Fruit fly (Drosophila melanogaster): Measurements from ENCODE around the gene Ggt-1.
A peak's percentile ranks its signal among the peaks of the same experiment; 100 is the strongest.

Gene Ggt-1

dm6 chrX:18517415-18517814 is 5.1 kb upstream of the Ggt-1 start (continued):
- TF ChIP-seq CG12104 (GFP tag; optimal IDR thresholded peaks at IDR 0.05): no peak
- no peak for TF ChIP-seq CG15696 (tag; optimal IDR thresholded peaks at IDR 0.05)
- TF ChIP-seq Atf6 (GFP tag; IDR thresholded peaks at IDR 0.05): no peak
- TF ChIP-seq MTF-1 (GFP tag; optimal IDR thresholded peaks at IDR 0.05; ENCODE audit: borderline replicate concordance): peak; percentile 42
- TF ChIP-seq Kr (GFP tag; optimal IDR thresholded peaks at IDR 0.05): no peak
- TF ChIP-seq Abd-B (GFP tag; optimal IDR thresholded peaks at IDR 0.05): no peak
- no peak for TF ChIP-seq Dek (tag; optimal IDR thresholded peaks at IDR 0.05)
- TF ChIP-seq Med (GFP tag): peak; percentile 87
- no peak for TF ChIP-seq CG2129 (GFP tag; IDR thresholded peaks at IDR 0.05; ENCODE audit: partially characterized antibody)
- peak; percentile 6 for TF ChIP-seq CG14710 (tag; optimal IDR thresholded peaks at IDR 0.05)
- TF ChIP-seq CG11093 (GFP tag; IDR thresholded peaks at IDR 0.05): no peak
- peak; percentile 26 for TF ChIP-seq CG30403 (GFP tag; optimal IDR thresholded peaks at IDR 0.05)
- no peak for TF ChIP-seq CG15011 (GFP tag; optimal IDR thresholded peaks at IDR 0.05)
- TF ChIP-seq shn (GFP tag; optimal IDR thresholded peaks at IDR 0.05): no peak
- TF ChIP-seq tin (GFP tag; optimal IDR thresholded peaks at IDR 0.05): peak; percentile 29
- no peak for TF ChIP-seq CG3995 (GFP tag; optimal IDR thresholded peaks at IDR 0.05)
- TF ChIP-seq Ptx1 (GFP tag; IDR thresholded peaks at IDR 0.05): peak; percentile 31; the same call in 1 of the 2 replicates
- no peak for TF ChIP-seq CG34224 (GFP tag; IDR thresholded peaks at IDR 0.05; ENCODE audit: partially characterized antibody)
- peak; percentile 15 for TF ChIP-seq ATbp (GFP tag; optimal IDR thresholded peaks at IDR 0.05)
- TF ChIP-seq CG16815 (GFP tag; optimal IDR thresholded peaks at IDR 0.05): no peak
- TF ChIP-seq CG33557 (GFP tag; optimal IDR thresholded peaks at IDR 0.05): no peak
- TF ChIP-seq Fer3 (tag; optimal IDR thresholded peaks at IDR 0.05): peak; percentile 1
- TF ChIP-seq CG8944 (GFP tag; optimal IDR thresholded peaks at IDR 0.05): peak; percentile 4
- TF ChIP-seq CG7963 (GFP tag; IDR thresholded peaks at IDR 0.05; ENCODE audit: partially characterized antibody): no peak
- no peak for TF ChIP-seq peb (GFP tag; IDR thresholded peaks at IDR 0.05)
- 0 out of 3 replicates have a peak, but pooled peaks have one; percentile 49 for TF ChIP-seq gce (GFP tag; IDR thresholded peaks at IDR 0.05)
- no peak for TF ChIP-seq H15 (GFP tag; IDR thresholded peaks at IDR 0.05)
- TF ChIP-seq CG4424 (GFP tag; optimal IDR thresholded peaks at IDR 0.05): no peak
- no peak for TF ChIP-seq CG4404 (GFP tag; IDR thresholded peaks at IDR 0.05)
- no peak for TF ChIP-seq sd (tag; optimal IDR thresholded peaks at IDR 0.05)
- no peak for TF ChIP-seq Mad (GFP tag; optimal IDR thresholded peaks at IDR 0.05)
- TF ChIP-seq CG11504 (tag; optimal IDR thresholded peaks at IDR 0.05): peak; percentile 65
- no peak for TF ChIP-seq br (optimal IDR thresholded peaks at IDR 0.05)
- peak; percentile 53 for TF ChIP-seq Rfx (GFP tag; IDR thresholded peaks at IDR 0.05)
- no peak for TF ChIP-seq NK7.1 (GFP tag; optimal IDR thresholded peaks at IDR 0.05)
- TF ChIP-seq mam (GFP tag; optimal IDR thresholded peaks at IDR 0.05): no peak
- no peak for TF ChIP-seq inv (GFP tag; IDR thresholded peaks at IDR 0.05; ENCODE audit: partially characterized antibody)
- no peak for TF ChIP-seq Dip2 (GFP tag; IDR thresholded peaks at IDR 0.05)
- TF ChIP-seq CG10979 (tag; optimal IDR thresholded peaks at IDR 0.05): peak; percentile 10
- TF ChIP-seq vvl (GFP tag; IDR thresholded peaks at IDR 0.05): peak; percentile 40; the same call in 1 of the 2 replicates
- no peak for TF ChIP-seq CG9797 (GFP tag; optimal IDR thresholded peaks at IDR 0.05)
- no peak for TF ChIP-seq zen2 (GFP tag; IDR thresholded peaks at IDR 0.05; ENCODE audit: partially characterized antibody)
- TF ChIP-seq Xrp1 (GFP tag; IDR thresholded peaks at IDR 0.05): no peak
- TF ChIP-seq unc-4 (GFP tag; IDR thresholded peaks at IDR 0.05; ENCODE audit: partially characterized antibody): no peak
- TF ChIP-seq Stat92E (GFP tag; optimal IDR thresholded peaks at IDR 0.05): no peak
- TF ChIP-seq disco-r (GFP tag; optimal IDR thresholded peaks at IDR 0.05): no peak
- peak; percentile 15; the same call in 1 of the 2 replicates for TF ChIP-seq ttk (GFP tag; IDR thresholded peaks at IDR 0.05)
- no peak for TF ChIP-seq GATAe (GFP tag; conservative IDR thresholded peaks at IDR 0.05)
- no peak for TF ChIP-seq CG15514 (GFP tag; optimal IDR thresholded peaks at IDR 0.05)
- TF ChIP-seq CG6654 (GFP tag; optimal IDR thresholded peaks at IDR 0.05): no peak
- TF ChIP-seq CG30020 (tag; optimal IDR thresholded peaks at IDR 0.05): no peak

All from whole organism, embryonic.